Fruit fly (Drosophila melanogaster): ENCODE measurements around the gene Hel89B.
A peak's percentile ranks its signal among the peaks of the same experiment; 100 is the strongest.

Gene Hel89B

dm6 chr3R:16004691-16005474 lies 31.8 kb downstream of the Hel89B start (continued):
- TF ChIP-seq kay (GFP tag; optimal IDR thresholded peaks at IDR 0.05) (peak; percentile 53), mirr (GFP tag; optimal IDR thresholded peaks at IDR 0.05) (peak; percentile 93), dmrt99B (tag; optimal IDR thresholded peaks at IDR 0.05) (no peak), yki (optimal IDR thresholded peaks at IDR 0.05) (no peak), Asciz (GFP tag; optimal IDR thresholded peaks at IDR 0.05) (peak; percentile 37), insv (GFP tag; optimal IDR thresholded peaks at IDR 0.05) (peak in 1 of 2 experiments; percentile 6), CG17186 (GFP tag; optimal IDR thresholded peaks at IDR 0.05) (no peak), CG10209 (GFP tag; optimal IDR thresholded peaks at IDR 0.05) (peak; percentile 34), CG11247 (GFP tag; IDR thresholded peaks at IDR 0.05) (no peak), CG4617 (GFP tag; optimal IDR thresholded peaks at IDR 0.05; ENCODE audit: borderline replicate concordance) (no peak), CG11560 (tag; IDR thresholded peaks at IDR 0.05) (no peak), sens-2 (GFP tag; IDR thresholded peaks at IDR 0.05) (no peak), Hey (tag; optimal IDR thresholded peaks at IDR 0.05) (peak; percentile 80), zen2 (GFP tag; IDR thresholded peaks at IDR 0.05; ENCODE audit: partially characterized antibody) (no peak), cas (GFP tag; IDR thresholded peaks at IDR 0.05) (no peak), sima (GFP tag; optimal IDR thresholded peaks at IDR 0.05) (no peak), BtbVII (GFP tag; optimal IDR thresholded peaks at IDR 0.05) (peak; percentile 50), gem (tag; optimal IDR thresholded peaks at IDR 0.05) (peak; percentile 2), CG10959 (GFP tag; IDR thresholded peaks at IDR 0.05) (no peak), CG11093 (GFP tag; IDR thresholded peaks at IDR 0.05) (no peak), caup (GFP tag; optimal IDR thresholded peaks at IDR 0.05; ENCODE audit: severe bottlenecking) (peak; percentile 66), Hr78 (GFP tag; optimal IDR thresholded peaks at IDR 0.05) (no peak), kni (GFP tag; optimal IDR thresholded peaks at IDR 0.05) (peak; percentile 15), crol (GFP tag; IDR thresholded peaks at IDR 0.05) (peak; percentile 94), Med (GFP tag) (peak; percentile 85), vnd (GFP tag; IDR thresholded peaks at IDR 0.05; ENCODE audit: partially characterized antibody) (0 out of 3 replicates have a peak, but pooled peaks have one; percentile 49), cwo (GFP tag; optimal IDR thresholded peaks at IDR 0.05) (peak; percentile 99), CG9437 (GFP tag; optimal IDR thresholded peaks at IDR 0.05) (no peak), CG8290 (GFP tag; optimal IDR thresholded peaks at IDR 0.05) (no peak), CG8290 (tag; optimal IDR thresholded peaks at IDR 0.05) (peak in 1 of 2 experiments; percentile 33), z (GFP tag; IDR thresholded peaks at IDR 0.05) (no peak), dimm (GFP tag; IDR thresholded peaks at IDR 0.05) (no peak), hth (optimal IDR thresholded peaks at IDR 0.05) (no peak), GATAe (GFP tag; conservative IDR thresholded peaks at IDR 0.05) (peak; percentile 98), CG8924 (tag; optimal IDR thresholded peaks at IDR 0.05) (peak; percentile 7), lov (optimal IDR thresholded peaks at IDR 0.05) (no peak), lov (GFP tag; IDR thresholded peaks at IDR 0.05) (no peak), CG12071 (GFP tag; optimal IDR thresholded peaks at IDR 0.05) (peak; percentile 59), chinmo (GFP tag; IDR thresholded peaks at IDR 0.05; ENCODE audit: partially characterized antibody) (peak; percentile 75; the same call in 2 of the 4 replicates), CG7987 (GFP tag; optimal IDR thresholded peaks at IDR 0.05) (peak; percentile 65), CG33557 (GFP tag; optimal IDR thresholded peaks at IDR 0.05) (no peak), zfh1 (GFP tag; IDR thresholded peaks at IDR 0.05) (no peak), Nf-YC (tag; optimal IDR thresholded peaks at IDR 0.05) (peak; percentile 56), Hr3 (GFP tag; optimal IDR thresholded peaks at IDR 0.05) (no peak), CG1024 (GFP tag; IDR thresholded peaks at IDR 0.05) (no peak), CG12155 (GFP tag; optimal IDR thresholded peaks at IDR 0.05) (no peak), CG43689 (GFP tag; IDR thresholded peaks at IDR 0.05) (no peak), scrt (GFP tag; optimal IDR thresholded peaks at IDR 0.05) (peak; percentile 12), pb (GFP tag; optimal IDR thresholded peaks at IDR 0.05) (no peak), kah (GFP tag; optimal IDR thresholded peaks at IDR 0.05) (peak; percentile 6)
